Worm (Caenorhabditis elegans) whole organism, mixed stage, embryonic: ENCODE results near the gene anoh-2.

ENCODE experiments used
- M03D4.4 ChIP-seq: sonication (generic microtip); optimal IDR thresholded peaks from 2 replicates; lab custom pipeline; 2017; ENCODE audit warnings: mild to moderate bottlenecking, missing genetic modification characterization, missing compliant biosample characterization
- bed-3 ChIP-seq: fragments of 200-800 bp; sonication (Bioruptor generic); optimal IDR thresholded peaks from 3 replicates; lab custom pipeline; 2018; ENCODE audit warnings: mild to moderate bottlenecking, missing genetic modification characterization, moderate library complexity, missing compliant biosample characterization
- ces-1 ChIP-seq: fragments of 150-350 bp; optimal IDR thresholded peaks from 2 replicates; lab custom pipeline; 2014; ENCODE audit warnings: missing biosample characterization, missing genetic modification reagents, missing genetic modification characterization
- lsy-2 ChIP-seq: fragments of 150-350 bp; optimal IDR thresholded peaks from 2 replicates; lab custom pipeline; 2014; ENCODE audit warnings: missing biosample characterization, missing genetic modification characterization
- pha-4 ChIP-seq: fragments of 150-350 bp; optimal IDR thresholded peaks from 2 replicates; lab custom pipeline; 2018; ENCODE audit warnings: missing biosample characterization, missing genetic modification reagents, missing genetic modification characterization
- sptf-1 ChIP-seq: sonication (generic microtip); optimal IDR thresholded peaks from 2 replicates; lab custom pipeline; 2017; ENCODE audit warnings: mild to moderate bottlenecking, missing genetic modification characterization, moderate library complexity, missing compliant biosample characterization
- unc-39 ChIP-seq: fragments of 150-350 bp; optimal IDR thresholded peaks from 2 replicates; lab custom pipeline; 2014; ENCODE audit warnings: missing biosample characterization, missing genetic modification characterization
- ztf-11 ChIP-seq: fragments of 150-350 bp; optimal IDR thresholded peaks from 2 replicates; lab custom pipeline; 2014; ENCODE audit warnings: missing biosample characterization, missing genetic modification characterization

DNA sequence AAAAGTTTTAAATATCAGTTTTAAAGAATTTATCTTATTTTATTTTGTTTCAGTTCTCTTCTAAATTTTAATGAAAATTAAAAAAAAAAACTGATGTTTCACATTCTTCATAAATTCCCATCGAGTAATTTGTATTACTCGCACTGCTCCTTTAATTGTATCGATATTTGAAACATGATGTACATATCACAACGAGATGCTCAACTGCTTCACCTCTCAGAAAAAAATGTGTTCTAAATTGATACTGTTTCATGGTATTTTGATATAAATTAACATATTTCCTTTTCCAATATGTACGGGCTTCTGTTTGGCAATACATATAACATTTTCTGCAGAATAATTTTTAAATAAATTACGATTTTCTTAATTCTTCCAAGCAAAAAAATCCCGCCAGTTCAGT lies 29.6 kb downstream of the anoh-2 start:
- no peak for TF ChIP-seq sptf-1
- TF ChIP-seq unc-39: no peak
- TF ChIP-seq bed-3: no peak
- TF ChIP-seq ztf-11: no peak
- TF ChIP-seq pha-4 (tag; lab: Kevin White, UChicago): no peak
- TF ChIP-seq ces-1 (GFP tag; lab: Kevin White, UChicago): no peak
- TF ChIP-seq lsy-2 (tag; lab: Kevin White, UChicago): no peak
- TF ChIP-seq M03D4.4 (tag; lab: Kevin White, UChicago): no peak
